Fruit fly (Drosophila melanogaster) whole organism, prepupa: ENCODE measurements around the gene CG34354.

Source experiments
- Lpt ChIP-seq: fragments of 200-800 bp; sonication (Bioruptor generic); optimal IDR thresholded peaks from 3 replicates; lab custom pipeline; 2016; ENCODE audit warnings: missing biosample characterization, missing genetic modification characterization
- svp ChIP-seq: fragments of 200-800 bp; sonication (Bioruptor generic); peaks from one replicate; lab custom pipeline; 2016; ENCODE audit warnings: missing biosample characterization, missing genetic modification characterization

The CG34354 gene

DNA sequence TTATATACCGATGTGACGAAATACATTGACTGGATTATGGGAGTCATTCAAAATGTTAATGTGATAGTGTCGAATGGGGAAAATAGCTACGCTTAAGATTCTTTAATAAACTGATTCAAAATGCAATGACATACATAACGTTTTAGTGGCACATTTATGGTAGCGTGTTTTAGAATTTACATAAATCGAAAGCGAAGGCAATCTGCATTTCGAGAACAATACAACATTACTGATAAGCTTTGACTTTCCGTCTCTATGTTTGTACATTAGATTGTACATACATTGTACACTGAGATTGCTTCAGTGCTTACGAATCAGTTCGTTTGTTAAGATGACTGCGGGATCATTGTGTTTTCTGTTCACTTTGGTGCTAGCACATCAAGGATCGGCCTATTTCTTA, 136.7 kb downstream of the CG34354 start, which contains the start of gene CG34437:
CG34437 (plus strand) TSS at position 301 of the 400 bp plus-strand sequence.
- TF ChIP-seq Lpt (GFP tag; lab: Kevin White, UChicago), result no peak
- peak; percentile 2 for TF ChIP-seq svp (GFP tag; lab: Kevin White, UChicago)
